Worm (Caenorhabditis elegans): ENCODE data around the gene ccf-1.

ce11 chrIII:11918247-11918769, 1.7 kb downstream of the ccf-1 start, which contains the start of gene znf-593:
- TF ChIP-seq dpl-1 (GFP tag; optimal IDR thresholded peaks at IDR 0.05): peak; percentile 18
- no peak for TF ChIP-seq saeg-2 (GFP tag; IDR thresholded peaks at IDR 0.05)
- TF ChIP-seq ztf-11 (tag; optimal IDR thresholded peaks at IDR 0.05): no peak
- no peak for TF ChIP-seq nhr-10 (tag; optimal IDR thresholded peaks at IDR 0.05)
- peak in 1 of 2 experiments; percentile 30 for TF ChIP-seq lsy-2 (tag; optimal IDR thresholded peaks at IDR 0.05)
- no peak for TF ChIP-seq pqm-1 (tag; optimal IDR thresholded peaks at IDR 0.05)
- 0 out of 2 replicates have a peak, but pooled peaks have one; percentile 27 for TF ChIP-seq pha-4 (GFP tag; IDR thresholded peaks at IDR 0.05)
- TF ChIP-seq pha-4 (tag; optimal IDR thresholded peaks at IDR 0.05): no peak
- no peak for TF ChIP-seq unc-62 (GFP tag; optimal IDR thresholded peaks at IDR 0.05 in 1 of 2)
- TF ChIP-seq unc-62 (tag; optimal IDR thresholded peaks at IDR 0.05): no peak
- TF ChIP-seq D1046.2 (GFP tag; IDR thresholded peaks at IDR 0.05): no peak
- no peak for TF ChIP-seq nhr-237 (tag; optimal IDR thresholded peaks at IDR 0.05)

All from whole organism, L4 larva.